Worm (Caenorhabditis elegans) whole organism, early embryonic: ENCODE data around the gene C17A2.3.

Experiments used
- aly-1 ChIP-seq: sonication (generic microtip); optimal IDR thresholded peaks from 2 replicates; lab custom pipeline; 2016; ENCODE audit warnings: missing genetic modification characterization, missing compliant biosample characterization
- ama-1 ChIP-seq: fragments of 150-350 bp; optimal IDR thresholded peaks from 2 replicates; lab custom pipeline; 2014
- ceh-13 ChIP-seq: fragments of 200-800 bp; sonication (Bioruptor generic); optimal IDR thresholded peaks from 2 replicates; lab custom pipeline; 2018; ENCODE audit warnings: mild to moderate bottlenecking, missing genetic modification characterization, missing compliant biosample characterization
- ceh-36 ChIP-seq: sonication (generic microtip); optimal IDR thresholded peaks from 2 replicates; lab custom pipeline; 2016; ENCODE audit warnings: missing genetic modification characterization, inconsistent platforms, missing compliant biosample characterization
- ets-7 ChIP-seq: sonication (generic microtip); optimal IDR thresholded peaks from 2 replicates; lab custom pipeline; 2016; ENCODE audit warnings: missing genotype, missing genetic modification characterization, missing compliant biosample characterization
- flt-1 ChIP-seq: fragments of 200-800 bp; sonication (Bioruptor generic); IDR thresholded peaks from 2 replicates; pipeline ENCODE4 v1.3.6; 2022; ENCODE audit warnings: missing genetic modification characterization, missing compliant biosample characterization
- pes-1 ChIP-seq: fragments of 200-800 bp; sonication (Bioruptor generic); IDR thresholded peaks from 2 replicates; pipeline ENCODE4 v1.3.6; 2022; ENCODE audit warnings: missing genetic modification reagents, missing genetic modification characterization, missing compliant biosample characterization
- sea-1 ChIP-seq: fragments of 200-800 bp; sonication (Bioruptor generic); conservative IDR thresholded peaks from 2 replicates; pipeline ENCODE4 v1.3.6; 2022; ENCODE audit warnings: missing genetic modification characterization, missing compliant biosample characterization
- tbx-11 ChIP-seq: fragments of 200-800 bp; sonication (Bioruptor generic); IDR thresholded peaks from 2 replicates; pipeline ENCODE4 v1.3.6; 2022; ENCODE audit warnings: missing genetic modification characterization, missing compliant biosample characterization
- tbx-37 ChIP-seq: fragments of 200-800 bp; sonication (Bioruptor generic); conservative IDR thresholded peaks from 2 replicates; pipeline ENCODE4 v1.3.6; 2022; ENCODE audit warnings: missing genetic modification reagents, missing genetic modification characterization, missing compliant biosample characterization

DNA sequence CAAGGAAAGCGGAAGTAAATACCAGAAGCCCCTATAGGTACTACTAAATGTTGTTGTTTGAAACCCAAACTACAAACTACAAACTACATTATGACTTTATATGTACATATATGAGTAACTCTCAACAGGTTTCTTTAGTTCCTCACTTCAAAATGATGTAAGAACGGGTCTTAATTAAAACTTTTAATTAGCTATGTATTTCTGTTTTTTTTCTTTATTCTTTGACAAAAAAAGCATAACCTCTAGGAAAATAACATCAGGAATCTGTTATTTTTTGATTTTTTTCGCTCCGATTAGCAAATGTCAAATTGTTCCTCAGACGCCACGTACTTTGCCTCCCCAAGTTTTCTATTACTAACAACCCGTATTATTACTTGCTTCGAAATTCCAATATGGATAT, 34.9 kb downstream of the C17A2.3 start, which contains the start of gene srh-250:
- TF ChIP-seq flt-1 (no peak), tbx-37 (GFP tag; lab: Robert Waterston, UW) (no peak), aly-1 (tag; lab: Kevin White, UChicago) (no peak), ama-1 (lab: Kevin White, UChicago) (no peak), ceh-36 (tag; lab: Kevin White, UChicago) (no peak), sea-1 (GFP tag; lab: Robert Waterston, UW) (no peak), pes-1 (GFP tag; lab: Robert Waterston, UW) (no peak), tbx-11 (GFP tag; lab: Robert Waterston, UW) (no peak), ets-7 (no peak), ceh-13 (GFP tag; lab: Kevin White, UChicago) (no peak)
